Fruit fly (Drosophila melanogaster) whole organism, pupa: Measurements from ENCODE around the gene CG10140.
A peak's percentile ranks its signal among the peaks of the same experiment; 100 is the strongest.

Experiments
- CG10348 ChIP-seq: fragments of 200-800 bp; sonication (Bioruptor generic); IDR thresholded peaks from 2 replicates; pipeline ENCODE4 v1.3.6; 2022; ENCODE audit warnings: missing biosample characterization, missing genetic modification characterization
- CG12605 ChIP-seq: fragments of 200-800 bp; sonication (Bioruptor generic); IDR thresholded peaks from 2 replicates; pipeline ENCODE4 v1.3.6; 2022; ENCODE audit warnings: missing biosample characterization, missing genetic modification characterization
- CG13204 ChIP-seq: fragments of 200-800 bp; sonication (Bioruptor generic); optimal IDR thresholded peaks from 2 replicates; lab custom pipeline; 2018; ENCODE audit warnings: missing biosample characterization, mild to moderate bottlenecking, missing genetic modification characterization, moderate library complexity
- CG14655 ChIP-seq: fragments of 200-800 bp; sonication (Bioruptor generic); optimal IDR thresholded peaks from 3 replicates; lab custom pipeline; 2017; ENCODE audit warnings: mild to moderate bottlenecking, missing biosample characterization, missing genetic modification reagents, missing genetic modification characterization
- CG15710 ChIP-seq: fragments of 200-800 bp; sonication (Bioruptor generic); optimal IDR thresholded peaks from 2 replicates; lab custom pipeline; 2018; ENCODE audit warnings: missing biosample characterization, mild to moderate bottlenecking, missing genetic modification characterization, moderate library complexity
- CG17806 ChIP-seq: fragments of 200-800 bp; sonication (Bioruptor generic); optimal IDR thresholded peaks from 2 replicates; lab custom pipeline; 2018; ENCODE audit warnings: missing biosample characterization, mild to moderate bottlenecking, missing genetic modification characterization, moderate library complexity
- CG32121 ChIP-seq: fragments of 200-800 bp; sonication (Bioruptor generic); IDR thresholded peaks from 2 replicates; pipeline ENCODE4 v1.3.6; 2022; ENCODE audit warnings: missing biosample characterization, missing genetic modification characterization
- CG34367 ChIP-seq: fragments of 200-800 bp; sonication (Bioruptor generic); optimal IDR thresholded peaks from 2 replicates; lab custom pipeline; 2018; ENCODE audit warnings: missing biosample characterization, mild to moderate bottlenecking, missing genetic modification characterization
- CG4496 ChIP-seq: fragments of 200-800 bp; sonication (Bioruptor generic); IDR thresholded peaks from 3 replicates; pipeline ENCODE4 v1.3.6; 2022; ENCODE audit warnings: missing biosample characterization, missing genetic modification characterization
- CG8159 ChIP-seq: fragments of 200-800 bp; sonication (Bioruptor generic); optimal IDR thresholded peaks from 3 replicates; lab custom pipeline; 2018; ENCODE audit warnings: missing biosample characterization, mild to moderate bottlenecking, missing genetic modification characterization, moderate library complexity
- CG8301 ChIP-seq: fragments of 200-800 bp; sonication (Bioruptor generic); optimal IDR thresholded peaks from 2 replicates; lab custom pipeline; 2018; ENCODE audit warnings: missing biosample characterization, mild to moderate bottlenecking, missing genetic modification characterization
- CG9948 ChIP-seq: fragments of 200-800 bp; sonication (Bioruptor generic); optimal IDR thresholded peaks from 2 replicates; lab custom pipeline; 2018; ENCODE audit warnings: missing biosample characterization, mild to moderate bottlenecking, missing genetic modification characterization, moderate library complexity
- D1 ChIP-seq: fragments of 200-800 bp; sonication (Bioruptor generic); optimal IDR thresholded peaks from 2 replicates; lab custom pipeline; 2018; ENCODE audit warnings: missing biosample characterization, mild to moderate bottlenecking, missing genetic modification characterization, moderate library complexity
- EcR ChIP-seq: fragments of 200-800 bp; sonication (Bioruptor generic); optimal IDR thresholded peaks from 3 replicates; lab custom pipeline; 2019; ENCODE audit warnings: missing biosample characterization, missing genetic modification characterization, mild to moderate bottlenecking, moderate library complexity, missing genetic modification reagents
- Ets98B ChIP-seq: fragments of 200-800 bp; sonication (Bioruptor generic); IDR thresholded peaks from 2 replicates; pipeline ENCODE4 v1.3.6; 2022; ENCODE audit warnings: missing biosample characterization, missing genetic modification characterization
- Pif1A ChIP-seq: fragments of 200-800 bp; sonication (Bioruptor generic); optimal IDR thresholded peaks from 3 replicates; lab custom pipeline; 2016; ENCODE audit warnings: missing biosample characterization, missing genetic modification characterization
- Pif1B ChIP-seq: fragments of 200-800 bp; sonication (Bioruptor generic); optimal IDR thresholded peaks from 3 replicates; lab custom pipeline; 2016; ENCODE audit warnings: missing biosample characterization, missing genetic modification characterization
- Snoo ChIP-seq: fragments of 200-800 bp; sonication (Bioruptor generic); optimal IDR thresholded peaks from 3 replicates; lab custom pipeline; 2017; ENCODE audit warnings: missing biosample characterization, mild to moderate bottlenecking, missing genetic modification characterization, inconsistent platforms
- fd96Ca ChIP-seq: fragments of 200-800 bp; sonication (Bioruptor generic); IDR thresholded peaks from 3 replicates; pipeline ENCODE4 v1.3.6; 2022; ENCODE audit warnings: missing biosample characterization, missing genetic modification characterization
- gl ChIP-seq: fragments of 200-800 bp; sonication (Bioruptor generic); optimal IDR thresholded peaks from 2 replicates; lab custom pipeline; 2018; ENCODE audit warnings: missing biosample characterization, mild to moderate bottlenecking, missing genetic modification characterization
- rn ChIP-seq: fragments of 200-800 bp; sonication (Bioruptor generic); IDR thresholded peaks from 2 replicates; pipeline ENCODE4 v1.3.6; 2022; ENCODE audit warnings: missing biosample characterization, missing genetic modification characterization

CG10140 gene

DNA sequence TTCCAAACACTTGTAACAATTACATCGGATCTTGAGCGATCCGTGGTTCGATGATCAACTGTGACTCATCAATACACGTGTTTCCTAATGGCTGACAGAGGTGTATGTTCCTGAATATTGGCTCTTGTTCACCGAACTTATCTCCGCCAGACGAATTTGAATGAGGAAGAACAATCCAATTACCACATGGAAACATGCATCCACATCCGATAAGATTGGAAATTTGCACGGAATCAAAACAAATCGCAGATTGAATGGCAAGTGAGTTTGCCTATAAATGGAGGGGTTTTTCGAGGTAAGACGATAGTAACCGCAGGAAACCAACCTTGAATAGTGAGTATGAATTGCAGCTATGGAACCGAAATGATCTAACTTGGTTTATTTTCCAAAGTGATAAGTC lies 2.6 kb downstream of the CG10140 start, which contains the start of gene CG10725:
CG10725 (plus strand) TSS at position 301 of the 400 bp plus-strand sequence.
- TF ChIP-seq CG8301 (no peak), Snoo (tag; lab: Kevin White, UChicago) (no peak), CG32121 (GFP tag; lab: Robert Waterston, UW) (no peak), CG4496 (no peak), rn (GFP tag; lab: Robert Waterston, UW) (no peak)

DNA sequence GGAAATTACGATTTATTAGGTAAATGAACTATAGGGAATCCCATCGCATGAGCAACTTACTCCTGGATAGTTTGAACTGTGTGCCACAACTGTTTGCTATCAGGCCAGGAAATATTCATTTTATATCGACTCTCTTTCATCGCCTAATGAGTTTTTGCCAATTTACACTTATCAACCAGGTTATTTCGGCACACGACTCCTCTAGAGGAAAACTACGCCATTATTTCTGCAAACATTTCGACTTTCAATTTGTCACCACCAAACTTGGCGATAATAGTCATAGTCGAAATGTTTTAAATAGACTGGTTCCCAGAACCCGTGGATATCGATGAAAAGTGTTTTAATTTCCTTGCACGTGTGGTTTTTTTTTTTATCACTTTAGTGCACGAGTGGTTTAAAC lies 3.2 kb downstream of the CG10140 start, which contains the start of gene CG10154:
CG10154 (minus strand) TSS at position 101 of the 400 bp plus-strand sequence.
- TF ChIP-seq gl (no peak), Pif1A (GFP tag; lab: Kevin White, UChicago) (no peak), CG15710 (tag; lab: Kevin White, UChicago) (no peak), CG9948 (no peak), CG8159 (tag; lab: Kevin White, UChicago) (no peak), CG10348 (GFP tag; lab: Robert Waterston, UW) (no peak), Pif1B (GFP tag; lab: Kevin White, UChicago) (no peak), CG12605 (no peak), fd96Ca (GFP tag; lab: Robert Waterston, UW) (no peak), CG14655 (GFP tag; lab: Kevin White, UChicago) (no peak), CG17806 (tag; lab: Kevin White, UChicago) (no peak)

dm6 chr3L:13435170-13435727 lies 5.0 kb downstream of the CG10140 start, which contains the start of gene CG10713:
Gene CG10713 (minus strand): TSS chr3L:13435229.
- no peak for TF ChIP-seq D1 (tag; lab: Kevin White, UChicago)
- peak; percentile 84 for TF ChIP-seq CG12605
- peak; percentile 89 for TF ChIP-seq CG4496
- TF ChIP-seq gl, result peak; percentile 70
- TF ChIP-seq CG10348 (GFP tag; lab: Robert Waterston, UW), result no peak
- TF ChIP-seq Snoo (tag; lab: Kevin White, UChicago), result peak; percentile 4
- TF ChIP-seq rn (GFP tag; lab: Robert Waterston, UW), result peak; percentile 46; the same call in 1 of the 2 replicates
- TF ChIP-seq CG32121 (GFP tag; lab: Robert Waterston, UW), result peak; percentile 77
- peak; percentile 68 for TF ChIP-seq CG8301
- TF ChIP-seq CG13204 (GFP tag; lab: Kevin White, UChicago), result peak; percentile 67
- no peak for TF ChIP-seq EcR (GFP tag; lab: Kevin White, UChicago)
- TF ChIP-seq CG8159 (tag; lab: Kevin White, UChicago), result peak; percentile 46
- no peak for TF ChIP-seq CG17806 (tag; lab: Kevin White, UChicago)
- no peak; the same call in 1 of the 3 replicates for TF ChIP-seq fd96Ca (GFP tag; lab: Robert Waterston, UW)
- TF ChIP-seq CG9948, result no peak
- no peak for TF ChIP-seq CG15710 (tag; lab: Kevin White, UChicago)
- TF ChIP-seq Pif1A (GFP tag; lab: Kevin White, UChicago), result peak; percentile 64
- peak; percentile 57 for TF ChIP-seq Pif1B (GFP tag; lab: Kevin White, UChicago)
- TF ChIP-seq Ets98B (GFP tag; lab: Robert Waterston, UW), result peak; percentile 77
- TF ChIP-seq CG34367, result peak; percentile 35
- TF ChIP-seq CG14655 (GFP tag; lab: Kevin White, UChicago), result peak; percentile 72
- TF ChIP-seq, all 21 proteins: peak for 14

DNA sequence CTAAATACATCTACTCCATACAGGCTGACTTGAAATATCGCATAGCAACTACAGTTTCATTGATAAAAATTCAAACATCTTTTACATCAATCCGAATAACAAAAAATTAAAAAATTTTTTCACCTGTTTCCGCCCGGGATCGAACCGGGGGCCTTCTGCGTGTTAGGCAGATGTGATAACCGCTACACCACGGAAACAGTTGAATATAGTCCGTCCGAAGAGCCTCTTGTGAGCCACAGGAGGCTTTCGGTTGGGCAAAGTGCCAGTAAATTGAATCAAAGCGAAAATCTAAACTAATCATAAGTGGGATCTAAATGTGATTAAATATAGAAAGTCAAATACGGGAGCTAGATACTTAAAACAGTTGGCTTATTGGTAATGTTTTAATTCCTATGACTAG lies 6.7 kb downstream of the CG10140 start:
- TF ChIP-seq Pif1B (GFP tag; lab: Kevin White, UChicago), result no peak
- no peak for TF ChIP-seq CG13204 (GFP tag; lab: Kevin White, UChicago)
- no peak for TF ChIP-seq Ets98B (GFP tag; lab: Robert Waterston, UW)
- no peak for TF ChIP-seq CG10348 (GFP tag; lab: Robert Waterston, UW)
- TF ChIP-seq gl, result no peak
- TF ChIP-seq CG9948, result no peak
- no peak for TF ChIP-seq rn (GFP tag; lab: Robert Waterston, UW)
- TF ChIP-seq CG32121 (GFP tag; lab: Robert Waterston, UW), result no peak
- no peak for TF ChIP-seq CG8301
- TF ChIP-seq, all 21 proteins: peak for 0

DNA sequence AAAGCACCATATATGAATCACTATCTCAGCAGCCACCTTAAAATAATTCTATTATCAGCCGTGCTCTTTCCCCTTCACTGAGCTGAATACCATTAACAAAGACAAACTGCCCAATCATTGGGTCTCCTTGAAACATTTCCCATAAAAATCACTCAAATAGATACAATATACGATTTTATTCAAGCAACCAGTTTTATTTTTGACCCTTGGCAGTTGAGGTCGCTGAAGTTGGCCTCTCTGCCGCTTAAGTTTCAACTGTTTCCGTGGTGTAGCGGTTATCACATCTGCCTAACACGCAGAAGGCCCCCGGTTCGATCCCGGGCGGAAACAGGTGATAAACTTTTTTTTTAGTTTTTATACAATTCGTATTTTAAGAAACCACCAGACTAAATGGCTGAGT lies 7.5 kb downstream of the CG10140 start:
- TF ChIP-seq CG8301, result no peak
- TF ChIP-seq CG12605, result no peak
- TF ChIP-seq CG17806 (tag; lab: Kevin White, UChicago), result no peak
- TF ChIP-seq CG34367, result no peak
- TF ChIP-seq CG9948, result no peak
- TF ChIP-seq CG13204 (GFP tag; lab: Kevin White, UChicago), result no peak
- no peak for TF ChIP-seq Pif1A (GFP tag; lab: Kevin White, UChicago)
- no peak for TF ChIP-seq D1 (tag; lab: Kevin White, UChicago)
- no peak for TF ChIP-seq CG14655 (GFP tag; lab: Kevin White, UChicago)
- no peak for TF ChIP-seq CG8159 (tag; lab: Kevin White, UChicago)
- no peak for TF ChIP-seq fd96Ca (GFP tag; lab: Robert Waterston, UW)
- TF ChIP-seq Ets98B (GFP tag; lab: Robert Waterston, UW), result no peak
- TF ChIP-seq Snoo (tag; lab: Kevin White, UChicago), result no peak
- TF ChIP-seq CG4496, result no peak
- TF ChIP-seq CG10348 (GFP tag; lab: Robert Waterston, UW), result no peak
- no peak for TF ChIP-seq gl
- TF ChIP-seq Pif1B (GFP tag; lab: Kevin White, UChicago), result no peak

DNA sequence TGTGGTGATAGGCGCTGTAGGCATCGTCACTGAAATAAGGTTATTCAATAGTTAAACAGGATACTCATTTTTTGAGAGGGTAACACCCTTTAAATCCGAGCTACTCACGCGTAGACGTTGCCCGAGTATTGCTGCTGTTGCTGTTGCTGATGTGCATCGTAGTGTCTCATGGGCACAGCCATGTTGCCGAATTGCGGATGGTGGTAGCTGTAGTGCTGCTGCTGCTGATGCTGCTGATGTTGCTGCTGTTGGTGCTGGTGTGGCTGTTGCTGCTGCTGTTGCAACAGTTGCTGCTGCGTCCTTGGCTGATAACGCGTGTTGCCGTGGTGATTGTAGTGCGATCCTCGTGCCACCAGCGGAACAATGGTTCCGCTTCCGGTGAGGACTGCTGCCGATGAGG lies 10.1 kb downstream of the CG10140 start:
- TF ChIP-seq Ets98B (GFP tag; lab: Robert Waterston, UW) (no peak), CG8301 (no peak), CG32121 (GFP tag; lab: Robert Waterston, UW) (no peak), EcR (GFP tag; lab: Kevin White, UChicago) (no peak), fd96Ca (GFP tag; lab: Robert Waterston, UW) (no peak), Snoo (tag; lab: Kevin White, UChicago) (no peak), CG4496 (no peak), Pif1B (GFP tag; lab: Kevin White, UChicago) (no peak), CG14655 (GFP tag; lab: Kevin White, UChicago) (no peak)
